Fruit fly (Drosophila melanogaster) whole organism, embryonic: ENCODE measurements around the gene nxf2.
A peak's percentile ranks its signal among the peaks of the same experiment; 100 is the strongest.

Experiments
- Bgb ChIP-seq: fragments of 200-800 bp; sonication (Bioruptor generic); IDR thresholded peaks from 2 replicates; pipeline ENCODE4 v1.3.6; 2022; ENCODE audit warnings: missing biosample characterization, missing genetic modification characterization; ENCODE audit not compliant: partially characterized antibody
- CG11504 ChIP-seq: fragments of 200-800 bp; sonication (Bioruptor generic); optimal IDR thresholded peaks from 3 replicates; lab custom pipeline; 2019; ENCODE audit warnings: missing biosample characterization, mild to moderate bottlenecking, missing genetic modification characterization, moderate library complexity
- CG12391 ChIP-seq: fragments of 200-800 bp; sonication (Bioruptor generic); optimal IDR thresholded peaks from 3 replicates; lab custom pipeline; 2018; ENCODE audit warnings: missing biosample characterization, mild to moderate bottlenecking, missing genetic modification characterization, moderate library complexity
- CG14050 ChIP-seq: fragments of 200-800 bp; sonication (Bioruptor generic); IDR thresholded peaks from 3 replicates; pipeline ENCODE4 v1.3.6; 2022; ENCODE audit warnings: missing biosample characterization, missing genetic modification characterization
- CG14710 ChIP-seq: fragments of 200-800 bp; sonication (Bioruptor generic); optimal IDR thresholded peaks from 3 replicates; lab custom pipeline; 2019; ENCODE audit warnings: missing biosample characterization, mild to moderate bottlenecking, missing genetic modification characterization, moderate library complexity
- CG15514 ChIP-seq: fragments of 200-800 bp; sonication (Bioruptor generic); optimal IDR thresholded peaks from 3 replicates; lab custom pipeline; 2017; ENCODE audit warnings: missing biosample characterization, missing genetic modification characterization, mild to moderate bottlenecking, moderate library complexity, missing genetic modification reagents
- CG15696 ChIP-seq: fragments of 200-800 bp; sonication (Bioruptor generic); optimal IDR thresholded peaks from 2 replicates; lab custom pipeline; 2019; ENCODE audit warnings: missing biosample characterization, mild to moderate bottlenecking, missing genetic modification characterization, moderate library complexity
- CG1602 ChIP-seq: fragments of 200-800 bp; sonication (Bioruptor generic); optimal IDR thresholded peaks from 3 replicates; lab custom pipeline; 2016; ENCODE audit warnings: missing biosample characterization, missing genetic modification characterization
- CG17359 ChIP-seq: fragments of 200-800 bp; sonication (Bioruptor generic); optimal IDR thresholded peaks from 3 replicates; lab custom pipeline; 2018; ENCODE audit warnings: missing biosample characterization, mild to moderate bottlenecking, missing genetic modification characterization, moderate library complexity
- CG17568 ChIP-seq: fragments of 200-800 bp; sonication (Bioruptor generic); optimal IDR thresholded peaks from 2 replicates; lab custom pipeline; 2018; ENCODE audit warnings: missing biosample characterization, mild to moderate bottlenecking, missing genetic modification characterization, moderate library complexity
- CG32532 ChIP-seq: fragments of 200-800 bp; sonication (Bioruptor generic); IDR thresholded peaks from 2 replicates; pipeline ENCODE4 v1.3.6; 2022; ENCODE audit warnings: missing biosample characterization, missing genetic modification characterization
- CG32767 ChIP-seq: fragments of 200-800 bp; sonication (Bioruptor generic); IDR thresholded peaks from 2 replicates; pipeline ENCODE4 v1.3.6; 2022; ENCODE audit warnings: missing biosample characterization, missing genetic modification characterization
- CG3281 ChIP-seq: fragments of 200-800 bp; sonication (Bioruptor generic); optimal IDR thresholded peaks from 3 replicates; lab custom pipeline; 2017; ENCODE audit warnings: missing biosample characterization, mild to moderate bottlenecking, missing genetic modification characterization
- CG3407 ChIP-seq: fragments of 200-800 bp; sonication (Bioruptor generic); optimal IDR thresholded peaks from 2 replicates; lab custom pipeline; 2018; ENCODE audit warnings: missing biosample characterization, mild to moderate bottlenecking, missing genetic modification characterization
- CG34224 ChIP-seq: fragments of 200-800 bp; sonication (Bioruptor generic); IDR thresholded peaks from 3 replicates; pipeline ENCODE4 v1.3.6; 2022; ENCODE audit warnings: missing biosample characterization, missing genetic modification characterization; ENCODE audit not compliant: partially characterized antibody
- CG4404 ChIP-seq: fragments of 200-800 bp; sonication (Bioruptor generic); IDR thresholded peaks from 2 replicates; pipeline ENCODE4 v1.3.6; 2022; ENCODE audit warnings: missing biosample characterization, missing genetic modification characterization
- CG4424 ChIP-seq: fragments of 200-800 bp; sonication (Bioruptor generic); optimal IDR thresholded peaks from 3 replicates; lab custom pipeline; 2016; ENCODE audit warnings: missing biosample characterization, missing genetic modification characterization
- CG6689 ChIP-seq: fragments of 200-800 bp; sonication (Bioruptor generic); IDR thresholded peaks from 2 replicates; pipeline ENCODE4 v1.3.6; 2022; ENCODE audit warnings: missing biosample characterization, missing genetic modification characterization
- CG7357 ChIP-seq: fragments of 200-800 bp; sonication (Bioruptor generic); IDR thresholded peaks from 3 replicates; pipeline ENCODE4 v1.3.6; 2022; ENCODE audit warnings: missing biosample characterization, missing genetic modification characterization
- CG7745 ChIP-seq: fragments of 200-800 bp; sonication (Bioruptor generic); optimal IDR thresholded peaks from 2 replicates; lab custom pipeline; 2018; ENCODE audit warnings: missing biosample characterization, mild to moderate bottlenecking, missing genetic modification characterization, moderate library complexity
- CG9437 ChIP-seq: fragments of 200-800 bp; sonication (Bioruptor generic); optimal IDR thresholded peaks from 2 replicates; lab custom pipeline; 2018; ENCODE audit warnings: missing biosample characterization, mild to moderate bottlenecking, missing genetic modification characterization
- CG9609 ChIP-seq: fragments of 200-800 bp; sonication (Bioruptor generic); optimal IDR thresholded peaks from 3 replicates; lab custom pipeline; 2016; ENCODE audit warnings: missing biosample characterization, missing genetic modification characterization
- CTCF ChIP-seq: fragments of 200-800 bp; sonication (Bioruptor generic); optimal IDR thresholded peaks from 2 replicates; lab custom pipeline; 2017; ENCODE audit warnings: missing biosample characterization, mild to moderate bottlenecking, missing genetic modification characterization, moderate library complexity
- E2f2 ChIP-seq: fragments of 200-800 bp; sonication (Bioruptor generic); IDR thresholded peaks from 2 replicates; pipeline ENCODE4 v1.3.6; 2022; ENCODE audit warnings: missing biosample characterization, missing genetic modification characterization
- Ets65A ChIP-seq: fragments of 200-800 bp; sonication (Bioruptor generic); peaks from one replicate; lab custom pipeline; 2016; ENCODE audit warnings: missing biosample characterization, missing genetic modification characterization
- Hand ChIP-seq: fragments of 200-800 bp; sonication (Bioruptor generic); optimal IDR thresholded peaks from 2 replicates; lab custom pipeline; 2017; ENCODE audit warnings: mild to moderate bottlenecking, missing biosample characterization, missing genetic modification reagents, missing genetic modification characterization
- HmgZ ChIP-seq: fragments of 200-800 bp; sonication (Bioruptor generic); optimal IDR thresholded peaks from 2 replicates; lab custom pipeline; 2018; ENCODE audit warnings: missing biosample characterization, mild to moderate bottlenecking, missing genetic modification characterization
- Hr78 ChIP-seq, 2 experiments: fragments of 200-800 bp in 1 of 2; fragments of >200 bp in 1 of 2; sonication (Bioruptor generic) in 1 of 2; optimal IDR thresholded peaks; 2 replicates each; lab custom pipeline; 2017 to 2019; ENCODE audit warnings: missing biosample characterization in 2 of 2, missing genetic modification characterization in 2 of 2, mild to moderate bottlenecking in 1 of 2, moderate library complexity in 1 of 2
- Kr ChIP-seq: fragments of 200-800 bp; sonication (Bioruptor generic); optimal IDR thresholded peaks from 2 replicates; lab custom pipeline; 2017; ENCODE audit warnings: missing biosample characterization, mild to moderate bottlenecking, missing genetic modification characterization
- MTF-1 ChIP-seq: fragments of 200-800 bp; sonication (Bioruptor generic); optimal IDR thresholded peaks from 2 replicates; lab custom pipeline; 2018; ENCODE audit warnings: missing biosample characterization, mild to moderate bottlenecking, missing genetic modification characterization, borderline replicate concordance
- Mrtf ChIP-seq: fragments of 200-800 bp; sonication (Bioruptor generic); IDR thresholded peaks from 3 replicates; pipeline ENCODE4 v1.3.6; 2022; ENCODE audit warnings: missing biosample characterization, missing genetic modification characterization
- Spps ChIP-seq: fragments of 200-800 bp; sonication (Bioruptor generic); optimal IDR thresholded peaks from 2 replicates; lab custom pipeline; 2018; ENCODE audit warnings: missing biosample characterization, mild to moderate bottlenecking, missing genetic modification characterization
- Stat92E ChIP-seq, 3 experiments: fragments of >200 bp in 2 of 3; fragments of 200-800 bp in 1 of 3; sonication (Bioruptor generic) in 1 of 3; optimal IDR thresholded peaks; 2 replicates each; lab custom pipeline; 2017 to 2019; ENCODE audit warnings: missing biosample characterization in 3 of 3, missing genetic modification characterization in 3 of 3, mild to moderate bottlenecking in 1 of 3, moderate library complexity in 1 of 3
- ap ChIP-seq: fragments of 200-800 bp; sonication (Bioruptor generic); IDR thresholded peaks from 2 replicates; pipeline ENCODE4 v1.3.6; 2022; ENCODE audit warnings: missing biosample characterization, missing genetic modification characterization
- ase ChIP-seq: fragments of 200-800 bp; sonication (Bioruptor generic); IDR thresholded peaks from 3 replicates; pipeline ENCODE4 v1.3.6; 2022; ENCODE audit warnings: missing biosample characterization, missing genetic modification characterization
- br ChIP-seq: fragments of >200 bp; optimal IDR thresholded peaks from 2 replicates; lab custom pipeline; 2017
- chif ChIP-seq, 2 experiments: fragments of 200-800 bp; sonication (Bioruptor generic); optimal IDR thresholded peaks; 3 replicates each; lab custom pipeline; 2016; ENCODE audit warnings: missing biosample characterization in 2 of 2, missing genetic modification characterization in 2 of 2
- corto ChIP-seq: fragments of 200-800 bp; sonication (Bioruptor generic); optimal IDR thresholded peaks from 2 replicates; lab custom pipeline; 2016; ENCODE audit warnings: missing biosample characterization, mild to moderate bottlenecking, missing genetic modification characterization, moderate library complexity
- crc ChIP-seq: fragments of 200-800 bp; sonication (Bioruptor generic); optimal IDR thresholded peaks from 2 replicates; lab custom pipeline; 2016; ENCODE audit warnings: missing biosample characterization, missing genetic modification characterization
- dmrt99B ChIP-seq: fragments of 200-800 bp; sonication (Bioruptor generic); optimal IDR thresholded peaks from 2 replicates; lab custom pipeline; 2018; ENCODE audit warnings: missing biosample characterization, mild to moderate bottlenecking, missing genetic modification characterization, moderate library complexity
- ham ChIP-seq: fragments of 200-800 bp; sonication (Bioruptor generic); IDR thresholded peaks from 2 replicates; pipeline ENCODE4 v1.3.6; 2022; ENCODE audit warnings: missing biosample characterization, missing genetic modification characterization
- her ChIP-seq: fragments of 200-800 bp; sonication (Bioruptor generic); optimal IDR thresholded peaks from 2 replicates; lab custom pipeline; 2016; ENCODE audit warnings: missing biosample characterization, missing genetic modification characterization
- oc ChIP-seq: fragments of 200-800 bp; sonication (Bioruptor generic); optimal IDR thresholded peaks from 2 replicates; lab custom pipeline; 2018; ENCODE audit warnings: missing biosample characterization, mild to moderate bottlenecking, missing genetic modification characterization, moderate library complexity
- otp ChIP-seq: fragments of 200-800 bp; sonication (Bioruptor generic); IDR thresholded peaks from 3 replicates; pipeline ENCODE4, ENCODE4 v1.3.6; 2022; ENCODE audit warnings: missing biosample characterization, missing genetic modification characterization
- phol ChIP-seq: fragments of 200-800 bp; sonication (Bioruptor generic); optimal IDR thresholded peaks from 3 replicates; lab custom pipeline; 2018; ENCODE audit warnings: missing biosample characterization, mild to moderate bottlenecking, missing genetic modification characterization, moderate library complexity
- sim ChIP-seq: fragments of 200-800 bp; sonication (Bioruptor generic); IDR thresholded peaks from 2 replicates; pipeline ENCODE4 v1.3.6; 2022; ENCODE audit warnings: missing biosample characterization, missing genetic modification characterization
- sqz ChIP-seq: fragments of 200-800 bp; sonication (Bioruptor generic); optimal IDR thresholded peaks from 3 replicates; lab custom pipeline; 2018; ENCODE audit warnings: missing biosample characterization, mild to moderate bottlenecking, missing genetic modification characterization
- stwl ChIP-seq: fragments of 200-800 bp; sonication (Bioruptor generic); optimal IDR thresholded peaks from 3 replicates; lab custom pipeline; 2018; ENCODE audit warnings: missing biosample characterization, mild to moderate bottlenecking, missing genetic modification characterization, moderate library complexity
- sug ChIP-seq: fragments of 200-800 bp; optimal IDR thresholded peaks from 2 replicates; lab custom pipeline; 2019; ENCODE audit warnings: missing biosample characterization, mild to moderate bottlenecking, missing genetic modification characterization, moderate library complexity
- tgo ChIP-seq: fragments of 200-800 bp; sonication (Bioruptor generic); IDR thresholded peaks from 3 replicates; pipeline ENCODE4 v1.3.6; 2022; ENCODE audit warnings: missing biosample characterization, missing genetic modification characterization

nxf2 gene

DNA sequence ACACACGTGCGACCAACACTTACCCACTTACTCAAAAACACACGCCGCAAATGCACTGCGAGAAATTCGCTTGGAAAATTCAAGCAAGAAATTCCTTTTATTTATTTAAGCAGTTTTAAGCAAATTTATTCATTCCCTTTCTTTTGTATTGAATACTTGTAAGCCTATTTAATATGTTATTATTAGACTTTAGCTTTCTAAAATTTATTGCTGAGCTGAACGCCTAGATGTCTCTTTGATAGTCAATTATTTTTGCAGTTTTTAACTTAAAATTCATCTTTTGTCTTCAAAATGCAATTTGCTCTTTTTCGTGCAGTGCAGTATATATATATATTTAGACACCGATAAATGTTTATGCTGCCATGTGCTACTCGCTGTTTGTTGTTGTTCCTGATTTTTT is 46.2 kb downstream of the nxf2 start (continued):
- TF ChIP-seq Stat92E (GFP tag; optimal IDR thresholded peaks at IDR 0.05; lab: Kevin White, UChicago) (no peak), sug (tag; lab: Kevin White, UChicago) (peak; percentile 80), br (lab: Kevin White, UChicago) (no peak), Ets65A (GFP tag; lab: Kevin White, UChicago) (peak; percentile 93), phol (tag; lab: Kevin White, UChicago) (peak; percentile 92), chif (GFP tag; optimal IDR thresholded peaks at IDR 0.05; lab: Kevin White, UChicago) (peak; percentile 78), sqz (peak; percentile 69), CG15696 (tag; lab: Kevin White, UChicago) (peak; percentile 59), Spps (tag; lab: Kevin White, UChicago) (peak; percentile 73), CG17359 (tag; lab: Kevin White, UChicago) (peak; percentile 80), CG14710 (tag; lab: Kevin White, UChicago) (peak; percentile 85), Hr78 (GFP tag; optimal IDR thresholded peaks at IDR 0.05; lab: Kevin White, UChicago) (peak in 1 of 2 experiments; percentile 46), CG7745 (tag; lab: Kevin White, UChicago) (no peak), CG15514 (GFP tag; lab: Kevin White, UChicago) (peak; percentile 49), dmrt99B (tag; lab: Kevin White, UChicago) (peak; percentile 86), Kr (no peak), CG12391 (tag; lab: Kevin White, UChicago) (peak; percentile 86), Hand (GFP tag; lab: Kevin White, UChicago) (peak; percentile 73), CG7357 (peak; percentile 64; the same call in 2 of the 3 replicates), ap (GFP tag; lab: Robert Waterston, UW) (peak; percentile 49; the same call in 1 of the 2 replicates), tgo (GFP tag; lab: Robert Waterston, UW) (peak; percentile 67; the same call in 2 of the 3 replicates), CG4424 (GFP tag; lab: Kevin White, UChicago) (peak; percentile 86), Mrtf (GFP tag; lab: Robert Waterston, UW) (no peak; the same call in 2 of the 3 replicates), CG11504 (tag; lab: Kevin White, UChicago) (peak; percentile 90), CG17568 (GFP tag; lab: Kevin White, UChicago) (peak; percentile 57), CG32767 (GFP tag; lab: Robert Waterston, UW) (peak; percentile 51; the same call in 1 of the 2 replicates), CG4404 (GFP tag; lab: Robert Waterston, UW) (peak; percentile 41; the same call in 1 of the 2 replicates), HmgZ (tag; lab: Kevin White, UChicago) (peak; percentile 57), CG14050 (GFP tag; lab: Robert Waterston, UW) (peak; percentile 63; the same call in 2 of the 3 replicates), crc (no peak), CG32532 (GFP tag; lab: Robert Waterston, UW) (peak; percentile 55; the same call in 1 of the 2 replicates), Bgb (GFP tag; lab: Robert Waterston, UW) (no peak), CG9609 (GFP tag; lab: Kevin White, UChicago) (no peak), corto (GFP tag; lab: Kevin White, UChicago) (no peak), CG1602 (GFP tag; lab: Kevin White, UChicago) (peak; percentile 71), otp (GFP tag; lab: Robert Waterston, UW) (peak; percentile 49; the same call in 1 of the 3 replicates), oc (tag; lab: Kevin White, UChicago) (peak; percentile 58), sim (GFP tag; lab: Robert Waterston, UW) (no peak), her (peak; percentile 27), CG6689 (GFP tag; lab: Robert Waterston, UW) (peak; percentile 77), CG9437 (GFP tag; lab: Kevin White, UChicago) (peak; percentile 80), CG3407 (GFP tag; lab: Kevin White, UChicago) (peak; percentile 73), CTCF (GFP tag; lab: Kevin White, UChicago) (peak; percentile 17), ase (0 out of 3 replicates have a peak, but pooled peaks have one; percentile 40), ham (GFP tag; lab: Robert Waterston, UW) (no peak), E2f2 (peak; percentile 47; the same call in 1 of the 2 replicates), CG3281 (GFP tag; lab: Kevin White, UChicago) (peak; percentile 86), MTF-1 (peak; percentile 42), stwl (tag; lab: Kevin White, UChicago) (no peak), CG34224 (GFP tag; lab: Robert Waterston, UW) (no peak)
